Worm (Caenorhabditis elegans): ENCODE data around the gene eef-1A.2.

Gene eef-1A.2

ce11 chrX:7809352-7810196 is 13.9 kb upstream of the eef-1A.2 start (continued):
- TF ChIP-seq ceh-14 (tag; optimal IDR thresholded peaks at IDR 0.05) (no peak), unc-42 (tag; optimal IDR thresholded peaks at IDR 0.05) (peak; percentile 34), T23F11.4 (GFP tag; optimal IDR thresholded peaks at IDR 0.05) (no peak), fax-1 (tag; optimal IDR thresholded peaks at IDR 0.05) (no peak), ceh-45 (GFP tag; IDR thresholded peaks at IDR 0.05) (no peak), K09A11.1 (tag; optimal IDR thresholded peaks at IDR 0.05; ENCODE audit: insufficient read depth) (no peak), madf-2 (tag; optimal IDR thresholded peaks at IDR 0.05) (peak; percentile 17), ceh-34 (tag; optimal IDR thresholded peaks at IDR 0.05) (no peak), ets-4 (tag; optimal IDR thresholded peaks at IDR 0.05) (no peak), sox-4 (tag; optimal IDR thresholded peaks at IDR 0.05) (no peak), nfya-1 (tag; optimal IDR thresholded peaks at IDR 0.05) (peak; percentile 68), dve-1 (tag; optimal IDR thresholded peaks at IDR 0.05) (no peak), elt-2 (tag; optimal IDR thresholded peaks at IDR 0.05) (peak; percentile 20), ceh-30 (tag; optimal IDR thresholded peaks at IDR 0.05) (peak; percentile 64), ref-2 (tag; optimal IDR thresholded peaks at IDR 0.05) (no peak), tbx-2 (tag; optimal IDR thresholded peaks at IDR 0.05) (peak; percentile 73), hlh-6 (tag; optimal IDR thresholded peaks at IDR 0.05) (no peak)

DNA sequence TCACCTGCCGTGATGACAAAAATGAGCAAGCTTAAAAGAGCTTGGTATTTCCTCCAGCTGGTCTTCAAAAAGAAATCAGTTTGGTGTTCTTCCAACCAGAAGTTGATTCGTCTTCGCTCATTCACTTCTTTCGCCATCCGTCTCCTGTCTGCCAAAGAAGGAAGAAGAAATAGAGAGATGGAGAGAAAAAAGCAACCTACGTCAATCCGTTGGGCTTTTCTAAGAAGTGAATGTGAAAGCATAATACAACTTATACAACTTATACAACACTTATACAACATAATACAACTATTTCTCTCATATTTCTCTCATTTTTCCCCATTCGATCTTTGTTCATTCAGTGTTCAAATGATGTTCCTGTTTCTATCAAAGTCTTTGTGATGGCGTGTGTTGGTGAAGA is 12.5 kb upstream of the eef-1A.2 start:
- TF ChIP-seq ceh-22 (tag; optimal IDR thresholded peaks at IDR 0.05) (no peak), ceh-2 (tag; optimal IDR thresholded peaks at IDR 0.05) (no peak), ceh-34 (tag; optimal IDR thresholded peaks at IDR 0.05) (no peak), ahr-1 (tag; optimal IDR thresholded peaks at IDR 0.05) (no peak), unc-86 (tag; optimal IDR thresholded peaks at IDR 0.05) (no peak), K09A11.1 (tag; optimal IDR thresholded peaks at IDR 0.05; ENCODE audit: insufficient read depth) (no peak), ztf-16 (tag; optimal IDR thresholded peaks at IDR 0.05) (no peak), npax-4 (tag; optimal IDR thresholded peaks at IDR 0.05) (no peak), K02D7.2 (tag; optimal IDR thresholded peaks at IDR 0.05) (no peak), dmd-4 (tag; optimal IDR thresholded peaks at IDR 0.05; ENCODE audit: borderline replicate concordance) (no peak), hlh-30 (tag; optimal IDR thresholded peaks at IDR 0.05; ENCODE audit: insufficient read depth) (no peak)

DNA sequence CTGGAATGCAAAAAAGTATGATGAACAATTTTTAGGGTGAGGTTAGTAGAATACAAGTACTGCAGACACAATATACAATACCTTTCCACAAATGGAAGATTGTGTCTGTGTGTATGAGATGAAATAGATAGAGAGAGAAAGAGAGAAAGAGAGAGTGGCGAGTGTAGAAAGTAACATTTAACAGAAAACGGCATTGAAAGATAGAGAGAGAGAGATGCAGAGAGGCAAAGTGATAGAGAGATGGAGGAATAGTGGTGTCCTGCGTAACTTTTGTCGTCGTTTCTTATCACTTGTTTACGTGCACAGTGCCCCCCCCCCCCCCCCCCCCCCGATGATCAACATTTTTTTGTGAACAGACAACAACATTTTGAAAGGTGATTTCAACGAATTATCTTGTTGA is 8.7 kb upstream of the eef-1A.2 start:
- TF ChIP-seq F13H6.1 (tag; optimal IDR thresholded peaks at IDR 0.05) (no peak), elt-2 (tag; optimal IDR thresholded peaks at IDR 0.05) (peak; percentile 50), pqm-1 (tag; optimal IDR thresholded peaks at IDR 0.05) (no peak), ceh-48 (tag; optimal IDR thresholded peaks at IDR 0.05) (no peak), ceh-2 (tag; optimal IDR thresholded peaks at IDR 0.05) (no peak)

DNA sequence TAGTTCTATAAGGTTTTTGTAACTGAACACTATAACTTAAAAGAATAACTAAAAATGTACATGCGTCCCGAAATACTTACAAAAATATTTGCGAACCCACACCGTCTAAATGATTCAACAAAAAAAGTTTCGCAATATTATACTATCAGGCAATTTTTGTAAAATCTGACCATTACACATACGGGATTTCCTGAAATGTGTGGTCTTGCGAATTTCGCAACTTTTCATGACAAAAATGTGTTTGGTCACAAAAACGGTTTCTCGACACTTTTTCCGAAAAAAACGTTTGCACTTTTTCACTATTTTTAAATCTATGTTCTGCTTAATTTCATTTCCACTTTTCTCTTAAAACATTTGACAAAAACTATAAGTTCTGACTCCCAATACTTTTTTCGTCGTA is 8.2 kb upstream of the eef-1A.2 start:
- TF ChIP-seq unc-55 (GFP tag; optimal IDR thresholded peaks at IDR 0.05), result no peak
- no peak for TF ChIP-seq nhr-232 (tag; optimal IDR thresholded peaks at IDR 0.05)
- no peak for TF ChIP-seq ahr-1 (tag; optimal IDR thresholded peaks at IDR 0.05)
- TF ChIP-seq sox-2 (GFP tag; IDR thresholded peaks at IDR 0.05), result no peak
- no peak for TF ChIP-seq nhr-11 (tag; optimal IDR thresholded peaks at IDR 0.05)

DNA sequence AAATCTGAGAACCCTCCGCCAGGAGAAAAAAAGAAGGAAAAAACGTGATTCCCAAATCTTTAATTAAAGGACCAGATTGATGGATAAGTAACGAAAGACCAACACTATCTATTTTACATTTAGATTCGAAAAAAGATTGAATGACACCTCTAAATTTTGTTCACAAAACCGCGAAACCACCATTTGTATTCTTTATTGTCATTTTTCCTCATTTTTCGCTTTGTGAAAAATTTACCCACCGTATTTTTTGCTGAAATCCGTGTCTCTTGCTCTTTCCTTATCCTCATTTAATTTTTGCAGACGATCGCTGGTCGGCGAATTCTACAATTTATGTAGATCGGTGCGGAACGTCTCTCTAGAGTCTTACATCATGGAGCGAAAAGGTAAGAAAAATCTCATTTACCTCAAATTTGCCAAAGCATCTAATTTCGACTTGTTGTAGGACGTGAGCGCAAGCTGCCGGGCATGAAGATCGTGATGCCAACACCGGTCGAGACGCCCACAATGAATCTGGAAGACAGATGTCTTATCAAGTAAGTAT is 7.0 kb upstream of the eef-1A.2 start, which contains the start of the genes sek-1 and R03G5.6:
Gene sek-1 (plus strand): TSS at position 301 of the 541 bp plus-strand sequence.
Gene R03G5.6 (minus strand): TSS at position 491 of the 541 bp plus-strand sequence.
- no peak for TF ChIP-seq lin-11 (tag; optimal IDR thresholded peaks at IDR 0.05)
- TF ChIP-seq ztf-16 (tag; optimal IDR thresholded peaks at IDR 0.05), result no peak
- TF ChIP-seq madf-2 (tag; optimal IDR thresholded peaks at IDR 0.05), result no peak

Measured in whole organism, late embryonic.